Worm (Caenorhabditis elegans): ENCODE measurements around the gene C50C3.5.

C50C3.5 gene

ce11 chrIII:8190505-8190904 lies 11.5 kb downstream of the C50C3.5 start, which contains the start of gene C50C3.19:
TSS of gene C50C3.19 (plus strand) at chrIII:8190805.
- TF ChIP-seq unc-86 (tag; optimal IDR thresholded peaks at IDR 0.05) (no peak), tbx-7 (tag; optimal IDR thresholded peaks at IDR 0.05) (no peak), ceh-14 (tag; optimal IDR thresholded peaks at IDR 0.05) (no peak), elt-2 (tag; optimal IDR thresholded peaks at IDR 0.05) (no peak), zip-5 (tag; optimal IDR thresholded peaks at IDR 0.05) (no peak)

ce11 chrIII:8191695-8192094 lies 12.7 kb downstream of the C50C3.5 start, which contains the start of gene C50C3.1:
TSS of gene C50C3.1 (plus strand) at chrIII:8191995.
- TF ChIP-seq pros-1 (tag; optimal IDR thresholded peaks at IDR 0.05) (no peak), K02D7.2 (tag; optimal IDR thresholded peaks at IDR 0.05) (no peak), madf-2 (tag; optimal IDR thresholded peaks at IDR 0.05) (no peak), hlh-30 (tag; optimal IDR thresholded peaks at IDR 0.05; ENCODE audit: insufficient read depth) (no peak), ceh-30 (tag; optimal IDR thresholded peaks at IDR 0.05) (no peak), unc-86 (tag; optimal IDR thresholded peaks at IDR 0.05) (no peak), ceh-48 (tag; optimal IDR thresholded peaks at IDR 0.05) (no peak), ref-2 (tag; optimal IDR thresholded peaks at IDR 0.05) (no peak), lim-6 (tag; optimal IDR thresholded peaks at IDR 0.05) (no peak), nhr-232 (tag; optimal IDR thresholded peaks at IDR 0.05) (no peak), hlh-13 (GFP tag; optimal IDR thresholded peaks at IDR 0.05) (no peak)

ce11 chrIII:8199060-8199459 lies 20.0 kb downstream of the C50C3.5 start:
- no peak for TF ChIP-seq ref-2 (tag; optimal IDR thresholded peaks at IDR 0.05)
- no peak for TF ChIP-seq lim-6 (tag; optimal IDR thresholded peaks at IDR 0.05)
- no peak for TF ChIP-seq hlh-30 (tag; optimal IDR thresholded peaks at IDR 0.05; ENCODE audit: insufficient read depth)
- TF ChIP-seq ceh-34 (tag; optimal IDR thresholded peaks at IDR 0.05), result no peak
- no peak for TF ChIP-seq unc-86 (tag; optimal IDR thresholded peaks at IDR 0.05)

- TF ChIP-seq fkh-6 (tag; optimal IDR thresholded peaks at IDR 0.05), result no peak
- no peak for TF ChIP-seq ceh-24 (tag; optimal IDR thresholded peaks at IDR 0.05)
- TF ChIP-seq ceh-18 (tag; optimal IDR thresholded peaks at IDR 0.05), result no peak
Observed at ce11 chrIII:8201117-8201516, 22.1 kb downstream of the C50C3.5 start, which contains the start of gene unc-36. TSS of gene unc-36 (minus strand) at chrIII:8201217.

ce11 chrIII:8201760-8202159 lies 22.7 kb downstream of the C50C3.5 start:
- TF ChIP-seq ceh-22 (tag; optimal IDR thresholded peaks at IDR 0.05) (no peak), pha-4 (tag; optimal IDR thresholded peaks at IDR 0.05) (no peak), npax-4 (tag; optimal IDR thresholded peaks at IDR 0.05) (no peak), elt-2 (tag; optimal IDR thresholded peaks at IDR 0.05) (no peak), hlh-30 (tag; optimal IDR thresholded peaks at IDR 0.05; ENCODE audit: insufficient read depth) (peak; percentile 60), che-1 (tag; optimal IDR thresholded peaks at IDR 0.05) (no peak), mec-3 (tag; optimal IDR thresholded peaks at IDR 0.05; ENCODE audit: borderline replicate concordance) (no peak), ceh-19 (GFP tag; optimal IDR thresholded peaks at IDR 0.05) (peak; percentile 33), ets-4 (tag; optimal IDR thresholded peaks at IDR 0.05) (no peak), ceh-2 (tag; optimal IDR thresholded peaks at IDR 0.05) (no peak), fkh-6 (tag; optimal IDR thresholded peaks at IDR 0.05) (no peak), syd-9 (tag; optimal IDR thresholded peaks at IDR 0.05) (no peak), F13H6.1 (tag; optimal IDR thresholded peaks at IDR 0.05) (no peak), ref-2 (tag; optimal IDR thresholded peaks at IDR 0.05) (no peak), ceh-18 (tag; optimal IDR thresholded peaks at IDR 0.05) (peak; percentile 68), ceh-6 (GFP tag; optimal IDR thresholded peaks at IDR 0.05) (no peak), Y22D7AL.16 (tag; optimal IDR thresholded peaks at IDR 0.05) (no peak), T23F11.4 (GFP tag; optimal IDR thresholded peaks at IDR 0.05) (no peak), unc-42 (tag; optimal IDR thresholded peaks at IDR 0.05) (peak; percentile 83), nhr-11 (tag; optimal IDR thresholded peaks at IDR 0.05) (no peak), fkh-10 (GFP tag; optimal IDR thresholded peaks at IDR 0.05) (no peak), sdc-2 (tag; optimal IDR thresholded peaks at IDR 0.05) (peak; percentile 42), ceh-14 (tag; optimal IDR thresholded peaks at IDR 0.05) (peak; percentile 33), unc-3 (GFP tag; conservative IDR thresholded peaks at IDR 0.05) (no peak), unc-3 (tag; optimal IDR thresholded peaks at IDR 0.05) (no peak), rnt-1 (tag; optimal IDR thresholded peaks at IDR 0.05) (peak; percentile 18), ceh-48 (tag; optimal IDR thresholded peaks at IDR 0.05) (peak; percentile 78), C08G9.2 (tag; optimal IDR thresholded peaks at IDR 0.05) (no peak), dmd-4 (tag; optimal IDR thresholded peaks at IDR 0.05; ENCODE audit: borderline replicate concordance) (no peak), ceh-30 (tag; optimal IDR thresholded peaks at IDR 0.05) (no peak), ceh-31 (tag; optimal IDR thresholded peaks at IDR 0.05) (peak; percentile 78), ceh-34 (tag; optimal IDR thresholded peaks at IDR 0.05) (peak; percentile 63), unc-86 (tag; optimal IDR thresholded peaks at IDR 0.05) (no peak), K02D7.2 (tag; optimal IDR thresholded peaks at IDR 0.05) (no peak), gmeb-2 (tag; optimal IDR thresholded peaks at IDR 0.05) (no peak), madf-2 (tag; optimal IDR thresholded peaks at IDR 0.05) (no peak), zip-5 (tag; optimal IDR thresholded peaks at IDR 0.05) (no peak), ceh-24 (tag; optimal IDR thresholded peaks at IDR 0.05) (no peak)

Data from whole organism, late embryonic.